Fruit fly (Drosophila melanogaster): ENCODE data around the gene NijC.

Gene NijC

DNA sequence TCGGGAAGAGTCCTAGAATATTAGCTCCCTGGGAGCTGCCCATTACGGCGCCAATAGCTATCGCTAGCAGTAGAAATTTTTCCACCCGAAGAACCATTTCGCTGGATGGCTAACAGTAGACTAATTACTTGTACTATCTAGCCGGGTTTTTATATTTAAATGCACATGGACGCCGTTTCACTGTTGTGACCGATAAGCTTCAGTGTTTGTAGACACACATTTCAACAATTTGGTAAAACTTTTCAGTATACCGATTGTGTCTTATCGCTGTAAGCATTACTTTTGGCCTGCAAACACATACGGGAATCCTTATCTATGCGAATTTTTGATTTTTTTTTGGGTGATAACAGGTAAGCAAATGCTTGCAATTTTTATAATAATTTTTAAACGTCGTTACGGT lies 48.7 kb downstream of the NijC start, which contains the start of gene Ugt37A3:
Gene Ugt37A3 (minus strand): TSS at position 101 of the 400 bp plus-strand sequence.
- TF ChIP-seq CG8478 (optimal IDR thresholded peaks at IDR 0.05) (no peak), CTCF (optimal IDR thresholded peaks at IDR 0.05) (no peak)

Data from S2 (cell line).